Fruit fly (Drosophila melanogaster): ENCODE results near the gene PolrMT.

dm6 chr2L:1077053-1077452, 31.1 kb downstream of the PolrMT start:
- no peak for TF ChIP-seq CG7101 (tag; optimal IDR thresholded peaks at IDR 0.05)
- no peak for TF ChIP-seq kay (GFP tag; ENCODE audit: borderline replicate concordance)
- no peak for TF ChIP-seq tj (GFP tag; optimal IDR thresholded peaks at IDR 0.05)
- no peak for TF ChIP-seq Crg-1 (GFP tag; optimal IDR thresholded peaks at IDR 0.05)
- TF ChIP-seq CG11617 (GFP tag; optimal IDR thresholded peaks at IDR 0.05): no peak
- no peak for TF ChIP-seq CG33017 (tag; optimal IDR thresholded peaks at IDR 0.05)
- no peak for TF ChIP-seq CG7045 (GFP tag; optimal IDR thresholded peaks at IDR 0.05)
- no peak for TF ChIP-seq CG1620 (GFP tag; optimal IDR thresholded peaks at IDR 0.05)
- TF ChIP-seq Mnt (GFP tag; optimal IDR thresholded peaks at IDR 0.05): no peak
- no peak for TF ChIP-seq CG5204 (GFP tag; optimal IDR thresholded peaks at IDR 0.05)
- TF ChIP-seq cnc (optimal IDR thresholded peaks at IDR 0.05): no peak

All from whole organism, adult.